Worm (Caenorhabditis elegans): ENCODE measurements around the gene mdt-15.

Gene mdt-15

ce11 chrIII:5832442-5832841 lies 1.1 kb downstream of the mdt-15 start:
- TF ChIP-seq nhr-11 (tag; optimal IDR thresholded peaks at IDR 0.05): no peak
- TF ChIP-seq hlh-8 (tag; optimal IDR thresholded peaks at IDR 0.05): no peak
- TF ChIP-seq unc-86 (tag; optimal IDR thresholded peaks at IDR 0.05): no peak
- no peak for TF ChIP-seq nhr-232 (tag; optimal IDR thresholded peaks at IDR 0.05)
- no peak for TF ChIP-seq sox-4 (tag; optimal IDR thresholded peaks at IDR 0.05)
- TF ChIP-seq C08G9.2 (tag; optimal IDR thresholded peaks at IDR 0.05): no peak
- TF ChIP-seq pax-1 (tag; optimal IDR thresholded peaks at IDR 0.05): no peak
- TF ChIP-seq che-1 (tag; optimal IDR thresholded peaks at IDR 0.05): no peak
- no peak for TF ChIP-seq pha-4 (tag; optimal IDR thresholded peaks at IDR 0.05)
- no peak for TF ChIP-seq eyg-1 (tag; optimal IDR thresholded peaks at IDR 0.05)
- TF ChIP-seq elt-4 (tag; optimal IDR thresholded peaks at IDR 0.05): no peak
- no peak for TF ChIP-seq unc-3 (GFP tag; conservative IDR thresholded peaks at IDR 0.05)
- TF ChIP-seq unc-3 (tag; optimal IDR thresholded peaks at IDR 0.05): no peak

- TF ChIP-seq che-1 (tag; optimal IDR thresholded peaks at IDR 0.05) (peak; percentile 23), ceh-45 (GFP tag; IDR thresholded peaks at IDR 0.05) (no peak)
Observed at ce11 chrIII:5828065-5828464, 5.5 kb downstream of the mdt-15 start.

- peak; percentile 95 for TF ChIP-seq unc-42 (tag; optimal IDR thresholded peaks at IDR 0.05)
- no peak for TF ChIP-seq hlh-30 (tag; optimal IDR thresholded peaks at IDR 0.05; ENCODE audit: insufficient read depth)
- TF ChIP-seq ets-4 (tag; optimal IDR thresholded peaks at IDR 0.05): peak; percentile 19
- no peak for TF ChIP-seq hlh-13 (GFP tag; optimal IDR thresholded peaks at IDR 0.05)
Observed at ce11 chrIII:5826895-5827437, 6.6 kb downstream of the mdt-15 start.

ce11 chrIII:5824450-5824972 lies 9.0 kb downstream of the mdt-15 start:
- peak; percentile 26 for TF ChIP-seq ceh-31 (tag; optimal IDR thresholded peaks at IDR 0.05)
- TF ChIP-seq dve-1 (tag; optimal IDR thresholded peaks at IDR 0.05): no peak

ce11 chrIII:5823617-5824016 lies 9.9 kb downstream of the mdt-15 start, which contains the start of gene R12B2.8:
Gene R12B2.8 (plus strand): TSS chrIII:5823917.
- TF ChIP-seq C38D4.7 (GFP tag; optimal IDR thresholded peaks at IDR 0.05): no peak
- TF ChIP-seq ceh-24 (tag; optimal IDR thresholded peaks at IDR 0.05): no peak
- TF ChIP-seq madf-2 (tag; optimal IDR thresholded peaks at IDR 0.05): no peak
- no peak for TF ChIP-seq ceh-19 (GFP tag; optimal IDR thresholded peaks at IDR 0.05)
- no peak for TF ChIP-seq eyg-1 (tag; optimal IDR thresholded peaks at IDR 0.05)
- no peak for TF ChIP-seq Y22D7AL.16 (tag; optimal IDR thresholded peaks at IDR 0.05)
- no peak for TF ChIP-seq unc-55 (GFP tag; optimal IDR thresholded peaks at IDR 0.05)
- no peak for TF ChIP-seq C08G9.2 (tag; optimal IDR thresholded peaks at IDR 0.05)
- no peak for TF ChIP-seq hlh-15 (tag; optimal IDR thresholded peaks at IDR 0.05)
- TF ChIP-seq unc-86 (tag; optimal IDR thresholded peaks at IDR 0.05): no peak
- no peak for TF ChIP-seq rnt-1 (tag; optimal IDR thresholded peaks at IDR 0.05)
- no peak for TF ChIP-seq elt-2 (tag; optimal IDR thresholded peaks at IDR 0.05)

ce11 chrIII:5822816-5823215 lies 10.7 kb downstream of the mdt-15 start:
- TF ChIP-seq ceh-30 (tag; optimal IDR thresholded peaks at IDR 0.05): no peak
- peak; percentile 63 for TF ChIP-seq unc-42 (tag; optimal IDR thresholded peaks at IDR 0.05)

ce11 chrIII:5815932-5816331 lies 17.6 kb downstream of the mdt-15 start, which contains the start of gene sma-4:
Gene sma-4 (plus strand): TSS chrIII:5816232.
- no peak for TF ChIP-seq zip-5 (tag; optimal IDR thresholded peaks at IDR 0.05)
- TF ChIP-seq unc-86 (tag; optimal IDR thresholded peaks at IDR 0.05): no peak
- no peak for TF ChIP-seq npax-4 (tag; optimal IDR thresholded peaks at IDR 0.05)
- TF ChIP-seq K02D7.2 (tag; optimal IDR thresholded peaks at IDR 0.05): no peak
- TF ChIP-seq gmeb-2 (tag; optimal IDR thresholded peaks at IDR 0.05): no peak
- TF ChIP-seq hlh-15 (tag; optimal IDR thresholded peaks at IDR 0.05): no peak
- TF ChIP-seq ceh-31 (tag; optimal IDR thresholded peaks at IDR 0.05): no peak
- no peak for TF ChIP-seq odd-2 (tag; optimal IDR thresholded peaks at IDR 0.05)
- TF ChIP-seq ama-1 (optimal IDR thresholded peaks at IDR 0.05): no peak
- TF ChIP-seq fax-1 (tag; optimal IDR thresholded peaks at IDR 0.05): no peak
- no peak for TF ChIP-seq pag-3 (tag; optimal IDR thresholded peaks at IDR 0.05; ENCODE audit: borderline replicate concordance)
- no peak for TF ChIP-seq dmd-4 (tag; optimal IDR thresholded peaks at IDR 0.05; ENCODE audit: borderline replicate concordance)
- no peak for TF ChIP-seq nhr-232 (tag; optimal IDR thresholded peaks at IDR 0.05)
- TF ChIP-seq unc-55 (GFP tag; optimal IDR thresholded peaks at IDR 0.05): no peak
- no peak for TF ChIP-seq ceh-19 (GFP tag; optimal IDR thresholded peaks at IDR 0.05)
- no peak for TF ChIP-seq hlh-13 (GFP tag; optimal IDR thresholded peaks at IDR 0.05)
- TF ChIP-seq pqm-1 (tag; optimal IDR thresholded peaks at IDR 0.05): no peak
- TF ChIP-seq hlh-8 (tag; optimal IDR thresholded peaks at IDR 0.05): no peak
- no peak for TF ChIP-seq ceh-30 (tag; optimal IDR thresholded peaks at IDR 0.05)
- no peak for TF ChIP-seq unc-3 (GFP tag; conservative IDR thresholded peaks at IDR 0.05)
- TF ChIP-seq unc-3 (tag; optimal IDR thresholded peaks at IDR 0.05): no peak
